Worm (Caenorhabditis elegans) whole organism, L2 larva: Measurements from ENCODE around the gene srh-127.

Experiments
- R02D3.7 ChIP-seq: fragments of 150-350 bp; optimal IDR thresholded peaks from 2 replicates; lab custom pipeline; 2014; ENCODE audit warnings: missing biosample characterization, missing genetic modification characterization
- alr-1 ChIP-seq: fragments of 150-350 bp; optimal IDR thresholded peaks from 2 replicates; lab custom pipeline; 2014; ENCODE audit warnings: missing biosample characterization, missing genetic modification characterization
- ama-1 ChIP-seq: fragments of 150-350 bp; optimal IDR thresholded peaks from 2 replicates; lab custom pipeline; 2018; ENCODE audit warnings: inconsistent platforms
- ceh-16 ChIP-seq: fragments of 150-350 bp; optimal IDR thresholded peaks from 2 replicates; lab custom pipeline; 2014; ENCODE audit warnings: missing biosample characterization, missing genetic modification characterization
- dmd-4 ChIP-seq: sonication (generic microtip); optimal IDR thresholded peaks from 2 replicates; lab custom pipeline; 2017; ENCODE audit warnings: missing biosample characterization, missing genetic modification characterization
- egl-27 ChIP-seq: sonication (generic microtip); optimal IDR thresholded peaks from 3 replicates; lab custom pipeline; 2017; ENCODE audit warnings: missing biosample characterization, missing genetic modification reagents, missing genetic modification characterization
- lin-39 ChIP-seq: fragments of 150-350 bp; optimal IDR thresholded peaks from 2 replicates; lab custom pipeline; 2014; ENCODE audit warnings: missing biosample characterization, missing genetic modification reagents, missing genetic modification characterization
- mab-5 ChIP-seq: fragments of 150-350 bp; optimal IDR thresholded peaks from 2 replicates; lab custom pipeline; 2014; ENCODE audit warnings: missing biosample characterization, missing genetic modification characterization
- mdl-1 ChIP-seq, 2 experiments: fragments of 150-350 bp in 1 of 2; sonication (generic microtip) in 1 of 2; optimal IDR thresholded peaks; 2 replicates each; lab custom pipeline; 2017; ENCODE audit warnings: missing biosample characterization in 2 of 2, missing genetic modification characterization in 2 of 2
- nhr-11 ChIP-seq: fragments of 150-350 bp; optimal IDR thresholded peaks from 2 replicates; lab custom pipeline; 2014; ENCODE audit warnings: missing biosample characterization, missing genetic modification characterization
- nhr-237 ChIP-seq: fragments of 150-350 bp; optimal IDR thresholded peaks from 2 replicates; lab custom pipeline; 2014; ENCODE audit warnings: missing biosample characterization, missing genetic modification characterization
- skn-1 ChIP-seq: sonication (generic microtip); optimal IDR thresholded peaks from 2 replicates; lab custom pipeline; 2017; ENCODE audit warnings: missing biosample characterization, missing genetic modification characterization
- ztf-11 ChIP-seq: sonication (generic microtip); optimal IDR thresholded peaks from 2 replicates; lab custom pipeline; 2017; ENCODE audit warnings: missing biosample characterization, missing genetic modification characterization

ce11 chrV:2896198-2896660, 3.2 kb downstream of the srh-127 start, which contains the start of gene pals-32:
- TF ChIP-seq nhr-11 (tag; lab: Kevin White, UChicago) (no peak), alr-1 (tag; lab: Kevin White, UChicago) (no peak), nhr-237 (tag; lab: Kevin White, UChicago) (no peak), mab-5 (tag; lab: Kevin White, UChicago) (no peak), lin-39 (tag; lab: Kevin White, UChicago) (no peak), ceh-16 (no peak), skn-1 (tag; lab: Kevin White, UChicago) (no peak), R02D3.7 (no peak), dmd-4 (tag; lab: Kevin White, UChicago) (no peak), mdl-1 (tag; optimal IDR thresholded peaks at IDR 0.05; lab: Kevin White, UChicago) (no peak), ama-1 (lab: Kevin White, UChicago) (no peak), ztf-11 (tag; lab: Kevin White, UChicago) (no peak), egl-27 (no peak)
